Fruit fly (Drosophila melanogaster) whole organism, prepupa: ENCODE data around the gene Rpn11.

Experiments used
- Blimp-1 ChIP-seq: fragments of 200-800 bp; sonication (Bioruptor generic); optimal IDR thresholded peaks from 3 replicates; lab custom pipeline; 2017; ENCODE audit warnings: missing biosample characterization, missing genetic modification characterization, mild to moderate bottlenecking, moderate library complexity, missing genetic modification reagents
- CG10631 ChIP-seq: fragments of 200-800 bp; sonication (Bioruptor generic); optimal IDR thresholded peaks from 2 replicates; lab custom pipeline; 2016; ENCODE audit warnings: missing biosample characterization, missing genetic modification characterization
- CG10669 ChIP-seq: fragments of 200-800 bp; sonication (Bioruptor generic); optimal IDR thresholded peaks from 3 replicates; lab custom pipeline; 2018; ENCODE audit warnings: missing biosample characterization, mild to moderate bottlenecking, missing genetic modification characterization, moderate library complexity
- CG11294 ChIP-seq: fragments of 200-800 bp; sonication (Bioruptor generic); IDR thresholded peaks from 2 replicates; pipeline ENCODE4 v1.3.6; 2022; ENCODE audit warnings: missing biosample characterization, missing genetic modification characterization
- CG11762 ChIP-seq: fragments of 200-800 bp; sonication (Bioruptor generic); optimal IDR thresholded peaks from 3 replicates; lab custom pipeline; 2016; ENCODE audit warnings: missing biosample characterization, missing genetic modification characterization; ENCODE audit not compliant: insufficient read depth
- CG11902 ChIP-seq: fragments of 200-800 bp; sonication (Bioruptor generic); optimal IDR thresholded peaks from 3 replicates; lab custom pipeline; 2016; ENCODE audit warnings: missing biosample characterization, missing genetic modification characterization
- CG15336 ChIP-seq: fragments of 200-800 bp; sonication (Bioruptor generic); IDR thresholded peaks from 2 replicates; pipeline ENCODE4 v1.3.6; 2022; ENCODE audit warnings: missing biosample characterization, missing genetic modification characterization
- CG16779 ChIP-seq: fragments of 200-800 bp; sonication (Bioruptor generic); optimal IDR thresholded peaks from 3 replicates; lab custom pipeline; 2017; ENCODE audit warnings: missing biosample characterization, mild to moderate bottlenecking, missing genetic modification characterization
- CG3032 ChIP-seq: fragments of 200-800 bp; optimal IDR thresholded peaks from 2 replicates; lab custom pipeline; 2019; ENCODE audit warnings: missing biosample characterization, mild to moderate bottlenecking, missing genetic modification characterization, moderate library complexity
- CG32006 ChIP-seq: fragments of 200-800 bp; sonication (Bioruptor generic); optimal IDR thresholded peaks from 3 replicates; lab custom pipeline; 2017; ENCODE audit warnings: missing biosample characterization, mild to moderate bottlenecking, missing genetic modification characterization
- CG3919 ChIP-seq: fragments of 200-800 bp; sonication (Bioruptor generic); optimal IDR thresholded peaks from 3 replicates; lab custom pipeline; 2016; ENCODE audit warnings: missing biosample characterization, missing genetic modification characterization
- CG6163 ChIP-seq: fragments of 200-800 bp; sonication (Bioruptor generic); IDR thresholded peaks from 3 replicates; pipeline ENCODE4 v1.3.6; 2022; ENCODE audit warnings: missing biosample characterization, missing genetic modification characterization
- CG6276 ChIP-seq: fragments of 200-800 bp; sonication (Bioruptor generic); optimal IDR thresholded peaks from 2 replicates; lab custom pipeline; 2017; ENCODE audit warnings: missing biosample characterization, mild to moderate bottlenecking, missing genetic modification characterization
- CG6808 ChIP-seq: fragments of 200-800 bp; sonication (Bioruptor generic); optimal IDR thresholded peaks from 3 replicates; lab custom pipeline; 2017; ENCODE audit warnings: missing biosample characterization, missing genetic modification characterization, mild to moderate bottlenecking, moderate library complexity, missing genetic modification reagents
- CG6854 ChIP-seq: fragments of 200-800 bp; sonication (Bioruptor generic); optimal IDR thresholded peaks from 2 replicates; lab custom pipeline; 2017; ENCODE audit warnings: missing biosample characterization, mild to moderate bottlenecking, missing genetic modification characterization
- CG7368 ChIP-seq: fragments of 200-800 bp; sonication (Bioruptor generic); optimal IDR thresholded peaks from 3 replicates; lab custom pipeline; 2016; ENCODE audit warnings: missing biosample characterization, missing genetic modification characterization
- CG8119 ChIP-seq: fragments of 200-800 bp; sonication (Bioruptor generic); IDR thresholded peaks from 3 replicates; pipeline ENCODE4 v1.3.6; 2022; ENCODE audit warnings: missing biosample characterization, missing genetic modification characterization
- CG8319 ChIP-seq: fragments of 200-800 bp; sonication (Bioruptor generic); optimal IDR thresholded peaks from 3 replicates; lab custom pipeline; 2016; ENCODE audit warnings: missing biosample characterization, missing genetic modification characterization
- CG8632 ChIP-seq: fragments of 200-800 bp; sonication (Bioruptor generic); optimal IDR thresholded peaks from 3 replicates; lab custom pipeline; 2016; ENCODE audit warnings: missing biosample characterization, missing genetic modification characterization
- Eip75B ChIP-seq: fragments of 200-800 bp; sonication (Bioruptor generic); optimal IDR thresholded peaks from 3 replicates; lab custom pipeline; 2016; ENCODE audit warnings: missing biosample characterization, missing genetic modification characterization
- Eip78C ChIP-seq: fragments of 200-800 bp; sonication (Bioruptor generic); peaks from one replicate; lab custom pipeline; 2016; ENCODE audit warnings: missing biosample characterization, missing genetic modification characterization
- Eip93F ChIP-seq: fragments of 200-800 bp; sonication (Bioruptor generic); optimal IDR thresholded peaks from 2 replicates; lab custom pipeline; 2016; ENCODE audit warnings: missing biosample characterization, mild to moderate bottlenecking, missing genetic modification characterization
- Gug ChIP-seq: fragments of 200-800 bp; sonication (Bioruptor generic); IDR thresholded peaks from 2 replicates; pipeline ENCODE4 v1.3.6; 2022; ENCODE audit warnings: missing biosample characterization, missing genetic modification characterization
- Hr38 ChIP-seq: sonication (Bioruptor generic); optimal IDR thresholded peaks from 2 replicates; lab custom pipeline; 2016; ENCODE audit warnings: missing biosample characterization, missing genetic modification characterization
- Hr4 ChIP-seq: fragments of 200-800 bp; sonication (Bioruptor generic); optimal IDR thresholded peaks from 3 replicates; lab custom pipeline; 2016; ENCODE audit warnings: missing biosample characterization, missing genetic modification characterization
- Lpt ChIP-seq: fragments of 200-800 bp; sonication (Bioruptor generic); optimal IDR thresholded peaks from 3 replicates; lab custom pipeline; 2016; ENCODE audit warnings: missing biosample characterization, missing genetic modification characterization
- Met ChIP-seq: fragments of 200-800 bp; sonication (Bioruptor generic); optimal IDR thresholded peaks from 3 replicates; lab custom pipeline; 2016; ENCODE audit warnings: missing biosample characterization, missing genetic modification characterization
- OdsH ChIP-seq: fragments of 200-800 bp; sonication (Bioruptor generic); optimal IDR thresholded peaks from 3 replicates; lab custom pipeline; 2016; ENCODE audit warnings: missing biosample characterization, missing genetic modification characterization
- Sox102F ChIP-seq: fragments of 200-800 bp; sonication (Bioruptor generic); optimal IDR thresholded peaks from 2 replicates; lab custom pipeline; 2016; ENCODE audit warnings: missing biosample characterization, mild to moderate bottlenecking, missing genetic modification characterization
- Sox15 ChIP-seq: fragments of 200-800 bp; sonication (Bioruptor generic); optimal IDR thresholded peaks from 3 replicates; lab custom pipeline; 2016; ENCODE audit warnings: missing biosample characterization, missing genetic modification characterization
- achi ChIP-seq: fragments of 200-800 bp; sonication (Bioruptor generic); optimal IDR thresholded peaks from 3 replicates; lab custom pipeline; 2016; ENCODE audit warnings: missing biosample characterization, missing genetic modification characterization
- acj6 ChIP-seq: fragments of 200-800 bp; sonication (Bioruptor generic); optimal IDR thresholded peaks from 3 replicates; lab custom pipeline; 2016; ENCODE audit warnings: missing biosample characterization, missing genetic modification characterization
- cyc ChIP-seq: fragments of 200-800 bp; sonication (Bioruptor generic); optimal IDR thresholded peaks from 3 replicates; lab custom pipeline; 2016; ENCODE audit warnings: missing biosample characterization, missing genetic modification characterization
- dac ChIP-seq: fragments of 200-800 bp; sonication (Bioruptor generic); optimal IDR thresholded peaks from 2 replicates; lab custom pipeline; 2017; ENCODE audit warnings: missing biosample characterization, mild to moderate bottlenecking, missing genetic modification characterization
- dsx ChIP-seq: fragments of 200-800 bp; optimal IDR thresholded peaks from 3 replicates; lab custom pipeline; 2019; ENCODE audit warnings: missing biosample characterization, mild to moderate bottlenecking, missing genetic modification characterization, moderate library complexity; ENCODE audit not compliant: poor library complexity, severe bottlenecking
- eg ChIP-seq: fragments of 200-800 bp; sonication (Bioruptor generic); IDR thresholded peaks from 3 replicates; pipeline ENCODE4 v1.3.6; 2022; ENCODE audit warnings: missing biosample characterization, missing genetic modification characterization
- esn ChIP-seq: fragments of 200-800 bp; sonication (Bioruptor generic); optimal IDR thresholded peaks from 2 replicates; lab custom pipeline; 2016; ENCODE audit warnings: missing biosample characterization, mild to moderate bottlenecking, missing genetic modification characterization, moderate library complexity
- fd59A ChIP-seq: fragments of 200-800 bp; sonication (Bioruptor generic); optimal IDR thresholded peaks from 2 replicates; lab custom pipeline; 2017; ENCODE audit warnings: missing biosample characterization, mild to moderate bottlenecking, missing genetic modification characterization, missing genetic modification reagents
- fd85E ChIP-seq: fragments of 200-800 bp; sonication (Bioruptor generic); optimal IDR thresholded peaks from 3 replicates; lab custom pipeline; 2016; ENCODE audit warnings: missing biosample characterization, missing genetic modification characterization
- lz ChIP-seq: fragments of 200-800 bp; sonication (Bioruptor generic); optimal IDR thresholded peaks from 3 replicates; lab custom pipeline; 2016; ENCODE audit warnings: missing biosample characterization, missing genetic modification characterization
- pdm3 ChIP-seq: fragments of 200-800 bp; sonication (Bioruptor generic); optimal IDR thresholded peaks from 3 replicates; lab custom pipeline; 2016; ENCODE audit warnings: missing biosample characterization, missing genetic modification characterization
- spab ChIP-seq: fragments of 200-800 bp; sonication (Bioruptor generic); optimal IDR thresholded peaks from 2 replicates; lab custom pipeline; 2017; ENCODE audit warnings: missing biosample characterization, mild to moderate bottlenecking, missing genetic modification characterization, missing genetic modification reagents
- ss ChIP-seq, 2 experiments: fragments of 200-800 bp; sonication (Bioruptor generic); optimal IDR thresholded peaks; 2 replicates in 1 of 2; 3 replicates in 1 of 2; lab custom pipeline; 2017 to 2018; ENCODE audit warnings: mild to moderate bottlenecking in 2 of 2, missing biosample characterization in 2 of 2, missing genetic modification characterization in 2 of 2, moderate library complexity in 1 of 2
- svp ChIP-seq: fragments of 200-800 bp; sonication (Bioruptor generic); peaks from one replicate; lab custom pipeline; 2016; ENCODE audit warnings: missing biosample characterization, missing genetic modification characterization
- topi ChIP-seq: fragments of 200-800 bp; sonication (Bioruptor generic); optimal IDR thresholded peaks from 3 replicates; lab custom pipeline; 2016; ENCODE audit warnings: missing biosample characterization, missing genetic modification characterization
- vri ChIP-seq: fragments of 200-800 bp; sonication (Bioruptor generic); optimal IDR thresholded peaks from 3 replicates; lab custom pipeline; 2016; ENCODE audit warnings: missing biosample characterization, mild to moderate bottlenecking, missing genetic modification characterization

Rpn11 gene

dm6 chr2L:5042076-5042475, 17.5 kb downstream of the Rpn11 start:
- TF ChIP-seq CG10631 (no peak), CG11762 (GFP tag; lab: Kevin White, UChicago) (no peak), Hr38 (no peak), spab (no peak), vri (GFP tag; lab: Kevin White, UChicago) (no peak), CG3919 (no peak), CG10669 (no peak), CG6276 (GFP tag; lab: Kevin White, UChicago) (no peak), CG16779 (tag; lab: Kevin White, UChicago) (no peak), eg (GFP tag; lab: Robert Waterston, UW) (no peak), CG8119 (peak; percentile 41; the same call in 2 of the 3 replicates), CG8319 (no peak), fd85E (GFP tag; lab: Kevin White, UChicago) (no peak), CG6808 (GFP tag; lab: Kevin White, UChicago) (no peak), CG11294 (GFP tag; lab: Robert Waterston, UW) (no peak), Sox102F (GFP tag; lab: Kevin White, UChicago) (no peak), svp (GFP tag; lab: Kevin White, UChicago) (no peak), cyc (GFP tag; lab: Kevin White, UChicago) (no peak), achi (GFP tag; lab: Kevin White, UChicago) (no peak), CG8632 (no peak), CG11902 (GFP tag; lab: Kevin White, UChicago) (no peak), ss (GFP tag; optimal IDR thresholded peaks at IDR 0.05; lab: Kevin White, UChicago) (no peak), acj6 (GFP tag; lab: Kevin White, UChicago) (peak; percentile 9), Met (GFP tag; lab: Kevin White, UChicago) (peak; percentile 18), Blimp-1 (GFP tag; lab: Kevin White, UChicago) (no peak), Eip75B (no peak), CG6163 (GFP tag; lab: Robert Waterston, UW) (no peak), esn (GFP tag; lab: Kevin White, UChicago) (peak; percentile 31), Eip93F (GFP tag; lab: Kevin White, UChicago) (no peak), lz (GFP tag; lab: Kevin White, UChicago) (no peak), Sox15 (GFP tag; lab: Kevin White, UChicago) (no peak), Hr4 (GFP tag; lab: Kevin White, UChicago) (no peak), CG32006 (GFP tag; lab: Kevin White, UChicago) (peak; percentile 1), fd59A (GFP tag; lab: Kevin White, UChicago) (no peak), CG3032 (tag; lab: Kevin White, UChicago) (peak; percentile 10), topi (GFP tag; lab: Kevin White, UChicago) (no peak), Eip78C (peak; percentile 71), CG15336 (GFP tag; lab: Robert Waterston, UW) (peak; percentile 67), dsx (GFP tag; lab: Kevin White, UChicago) (no peak), pdm3 (GFP tag; lab: Kevin White, UChicago) (no peak), dac (no peak), Lpt (GFP tag; lab: Kevin White, UChicago) (no peak), CG7368 (GFP tag; lab: Kevin White, UChicago) (no peak), OdsH (no peak), Gug (GFP tag; lab: Robert Waterston, UW) (no peak), CG6854 (GFP tag; lab: Kevin White, UChicago) (no peak)
- TF ChIP-seq, all 60 proteins: peak for 8
